Fruit fly (Drosophila melanogaster) S2 (cell line): ENCODE results near the gene Ptx1.
A peak's percentile ranks its signal among the peaks of the same experiment; 100 is the strongest.

ENCODE experiments used
- CG8478 ChIP-seq: fragments of >200 bp; optimal IDR thresholded peaks from 2 replicates; lab custom pipeline; 2018
- CTCF ChIP-seq, 2 experiments: fragments of >200 bp; optimal IDR thresholded peaks; 2 replicates each; lab custom pipeline; 2018

The Ptx1 gene

DNA sequence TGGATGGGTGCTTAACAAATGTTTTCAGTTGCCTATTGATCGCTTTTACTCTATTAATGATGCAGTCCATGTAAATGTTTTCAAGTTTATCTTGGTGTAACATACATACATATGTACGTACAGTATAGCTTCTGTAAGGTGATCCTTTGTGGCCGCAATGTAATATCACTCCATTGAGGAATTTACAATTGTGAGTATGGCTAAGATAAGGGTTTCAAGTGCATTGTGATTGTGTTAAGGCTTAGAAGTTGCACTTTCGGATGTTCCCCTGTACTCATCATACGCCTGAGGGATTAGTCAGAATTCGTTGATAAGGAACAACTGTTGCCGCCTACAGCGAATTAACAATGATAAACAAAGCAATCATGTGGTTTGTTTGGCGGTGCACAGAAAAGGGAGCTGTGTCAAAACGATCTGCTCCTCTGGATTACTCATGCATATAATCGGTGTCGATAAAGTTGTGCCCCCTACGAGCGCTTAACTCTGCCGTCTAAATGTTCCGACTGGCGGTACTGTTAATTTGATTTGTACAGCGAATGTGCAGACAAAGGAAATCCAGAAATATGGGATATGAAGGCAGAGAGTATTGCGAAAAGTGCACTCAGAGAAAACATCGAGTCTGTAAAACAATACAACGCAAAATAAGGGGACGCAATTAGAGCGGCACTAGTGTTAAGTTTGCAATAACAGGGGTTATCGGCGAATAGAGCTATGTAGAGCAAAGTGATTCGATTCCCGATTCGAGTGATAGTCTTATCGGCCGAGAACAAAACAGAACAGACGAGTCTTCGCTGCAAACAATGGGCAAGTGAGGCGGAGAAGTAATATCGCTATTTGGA lies 24.6 kb upstream of the Ptx1 start:
- TF ChIP-seq CG8478 (no peak), CTCF (optimal IDR thresholded peaks at IDR 0.05; lab: Kevin White, UChicago) (no peak)

dm6 chr3R:30888550-30889259 lies 23.8 kb upstream of the Ptx1 start, which contains the start of gene Sap-r:
Gene Sap-r (minus strand): TSS chr3R:30889062.
- no peak for TF ChIP-seq CG8478
- TF ChIP-seq CTCF (optimal IDR thresholded peaks at IDR 0.05; lab: Kevin White, UChicago), result peak; percentile 68 to 69

DNA sequence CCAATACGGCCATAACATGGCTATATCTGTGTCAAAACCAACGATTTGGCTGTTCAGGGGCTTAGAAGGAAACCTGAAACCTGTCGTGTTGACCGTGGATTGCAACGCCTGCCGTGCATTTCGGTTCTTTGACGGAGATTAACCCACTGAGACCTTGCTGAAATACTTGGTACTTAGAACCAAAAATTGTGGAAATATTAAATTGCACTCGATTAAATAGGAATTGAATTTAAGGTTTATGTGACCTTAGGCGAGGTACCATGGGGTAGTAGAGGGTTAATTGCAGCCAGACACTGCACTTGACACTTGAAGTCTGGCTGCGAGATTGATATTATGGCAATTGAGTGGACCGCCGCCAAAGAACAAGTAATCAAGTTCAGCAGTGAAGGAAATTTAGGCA lies 22.5 kb upstream of the Ptx1 start:
- TF ChIP-seq CTCF (optimal IDR thresholded peaks at IDR 0.05; lab: Kevin White, UChicago), result no peak
- TF ChIP-seq CG8478, result no peak

DNA sequence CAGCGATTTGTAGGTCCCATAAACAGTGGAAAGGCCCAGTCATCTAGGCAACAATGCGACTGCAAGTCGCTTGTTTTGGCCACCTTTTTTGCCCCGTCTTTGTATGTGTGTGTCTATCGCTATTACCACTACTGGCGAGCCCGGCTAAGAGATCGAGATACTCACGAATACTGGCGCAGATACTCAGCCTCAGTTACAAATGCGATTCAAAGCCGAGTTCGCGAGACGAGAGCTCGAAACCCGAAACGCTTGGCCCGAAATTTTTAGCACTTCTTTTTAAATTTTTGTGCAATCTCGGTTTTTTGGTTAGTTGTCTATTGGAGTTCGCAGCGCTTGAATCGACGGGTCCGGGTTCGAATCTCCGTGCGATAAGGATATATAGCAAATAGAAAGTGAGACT lies 18.8 kb upstream of the Ptx1 start, which contains the start of gene Cyp4c3:
Cyp4c3 (plus strand) TSS at position 301 of the 400 bp plus-strand sequence.
- no peak for TF ChIP-seq CTCF (optimal IDR thresholded peaks at IDR 0.05; lab: Kevin White, UChicago)
- no peak for TF ChIP-seq CG8478

- TF ChIP-seq CTCF (optimal IDR thresholded peaks at IDR 0.05; lab: Kevin White, UChicago), result no peak
- TF ChIP-seq CG8478, result no peak
Observed at dm6 chr3R:30902061-30902460, 10.5 kb upstream of the Ptx1 start, which contains the start of gene CG33483. Gene CG33483 (minus strand): TSS chr3R:30902161.

DNA sequence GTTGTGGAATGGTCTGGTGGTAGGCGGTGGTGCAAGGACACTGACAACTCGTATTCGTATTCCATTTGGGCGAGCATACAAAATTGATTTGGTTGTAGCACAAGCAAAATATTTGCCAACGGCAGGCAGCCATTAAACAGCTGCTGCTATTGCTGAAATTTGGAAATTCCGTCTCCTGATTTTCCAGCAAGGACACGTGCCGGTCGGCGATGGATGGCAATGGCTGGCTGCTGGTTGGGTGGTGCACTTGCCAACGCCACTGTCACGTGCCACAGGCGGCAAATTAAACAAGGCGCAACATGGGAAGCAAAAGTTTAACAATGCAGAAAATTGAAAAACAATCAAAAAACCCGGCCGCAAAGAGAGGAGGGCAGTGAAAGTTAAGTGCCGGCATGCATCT lies 8.6 kb upstream of the Ptx1 start:
- TF ChIP-seq CTCF (optimal IDR thresholded peaks at IDR 0.05; lab: Kevin White, UChicago), result no peak
- no peak for TF ChIP-seq CG8478

- TF ChIP-seq CTCF (optimal IDR thresholded peaks at IDR 0.05; lab: Kevin White, UChicago), result no peak
- TF ChIP-seq CG8478, result no peak
Observed at dm6 chr3R:30909032-30909431, 3.5 kb upstream of the Ptx1 start.

DNA sequence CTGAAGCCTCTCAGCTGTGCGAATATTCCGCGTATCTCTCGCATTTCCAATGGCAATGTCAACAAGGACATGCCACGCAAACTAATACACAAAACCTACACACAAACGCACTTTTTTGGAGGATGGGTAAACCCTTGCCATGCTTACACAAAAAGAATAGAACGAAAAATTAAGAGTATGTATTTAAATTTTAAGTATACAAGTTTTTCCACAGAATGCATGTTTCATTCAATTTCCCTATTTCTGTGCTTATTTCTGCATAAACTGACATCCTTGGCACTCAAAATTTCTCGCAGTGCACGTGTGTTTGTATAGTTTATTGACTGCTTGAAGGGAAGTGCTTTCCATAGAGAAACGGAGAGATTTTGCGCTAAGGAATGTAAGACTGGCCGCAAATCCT lies 2.7 kb upstream of the Ptx1 start:
- TF ChIP-seq CG8478 (no peak), CTCF (optimal IDR thresholded peaks at IDR 0.05; lab: Kevin White, UChicago) (no peak)

DNA sequence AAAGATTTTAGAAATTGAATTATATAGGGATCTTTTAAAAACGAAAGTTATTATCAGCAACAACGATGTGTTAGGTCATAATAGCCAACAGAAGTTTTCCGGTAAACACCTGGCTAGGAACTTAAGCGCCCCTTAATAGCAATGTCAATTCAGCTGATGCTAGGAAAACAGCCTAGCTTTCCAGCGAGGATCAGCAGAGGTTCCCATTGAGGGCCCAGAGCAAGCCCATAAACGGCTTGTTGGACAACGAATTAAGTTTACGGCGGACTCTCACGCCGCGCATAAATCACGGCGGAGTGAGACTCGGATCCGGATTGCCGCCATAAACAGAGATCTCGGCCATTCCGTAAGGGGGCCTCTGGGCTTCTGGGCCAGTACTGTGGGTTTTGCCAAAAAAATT lies 1.1 kb downstream of the Ptx1 start:
- no peak for TF ChIP-seq CTCF (optimal IDR thresholded peaks at IDR 0.05; lab: Kevin White, UChicago)
- no peak for TF ChIP-seq CG8478

dm6 chr3R:30915235-30915634 lies 2.7 kb downstream of the Ptx1 start:
- TF ChIP-seq CTCF (optimal IDR thresholded peaks at IDR 0.05; lab: Kevin White, UChicago) (no peak), CG8478 (no peak)

- TF ChIP-seq CTCF (optimal IDR thresholded peaks at IDR 0.05; lab: Kevin White, UChicago) (no peak), CG8478 (no peak)
Observed at dm6 chr3R:30916024-30916423, 3.5 kb downstream of the Ptx1 start.

DNA sequence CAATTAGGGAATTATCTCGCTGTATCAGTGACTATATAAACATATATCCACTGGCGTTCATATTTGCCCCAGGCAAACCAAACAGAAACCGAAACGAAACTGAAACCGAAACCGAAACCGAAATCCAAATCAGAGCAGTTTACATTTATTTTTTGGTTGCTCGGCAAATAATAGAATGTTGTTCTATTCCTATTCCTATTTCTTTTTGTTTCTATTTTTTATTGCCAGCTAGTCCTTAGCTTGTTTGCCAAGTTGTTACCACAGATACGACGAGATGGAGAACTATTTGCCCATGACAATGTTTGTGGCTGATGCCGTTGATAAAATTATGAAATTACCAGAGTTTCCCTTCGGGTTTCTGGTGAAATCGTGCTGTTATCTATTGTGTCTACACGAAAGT lies 6.3 kb downstream of the Ptx1 start:
- TF ChIP-seq CG8478 (no peak), CTCF (optimal IDR thresholded peaks at IDR 0.05; lab: Kevin White, UChicago) (no peak)

- TF ChIP-seq CTCF (optimal IDR thresholded peaks at IDR 0.05; lab: Kevin White, UChicago) (no peak), CG8478 (no peak)
Observed at dm6 chr3R:30922414-30922813, 9.9 kb downstream of the Ptx1 start.

DNA sequence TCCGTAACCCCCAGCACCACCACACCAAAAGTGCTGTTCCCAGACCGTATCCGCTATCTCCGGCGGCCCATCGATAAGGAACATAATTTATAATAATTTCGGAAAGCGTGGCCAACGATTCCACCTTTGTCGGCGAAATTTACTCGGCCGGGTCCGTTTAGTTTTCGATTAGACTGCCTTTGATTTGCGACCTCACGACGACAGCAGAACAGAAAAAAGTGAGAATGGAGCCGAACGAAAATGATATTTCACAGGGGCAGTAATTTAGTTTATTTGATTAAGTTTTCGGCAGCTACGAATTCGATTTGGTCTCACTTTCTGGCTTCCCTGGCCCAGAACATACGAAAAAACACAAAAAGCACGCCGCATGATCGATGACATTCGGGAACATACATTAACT lies 11.0 kb downstream of the Ptx1 start:
- no peak for TF ChIP-seq CG8478
- no peak for TF ChIP-seq CTCF (optimal IDR thresholded peaks at IDR 0.05; lab: Kevin White, UChicago)

dm6 chr3R:30925436-30925835 lies 12.9 kb downstream of the Ptx1 start:
- TF ChIP-seq CTCF (optimal IDR thresholded peaks at IDR 0.05; lab: Kevin White, UChicago) (no peak), CG8478 (no peak)

DNA sequence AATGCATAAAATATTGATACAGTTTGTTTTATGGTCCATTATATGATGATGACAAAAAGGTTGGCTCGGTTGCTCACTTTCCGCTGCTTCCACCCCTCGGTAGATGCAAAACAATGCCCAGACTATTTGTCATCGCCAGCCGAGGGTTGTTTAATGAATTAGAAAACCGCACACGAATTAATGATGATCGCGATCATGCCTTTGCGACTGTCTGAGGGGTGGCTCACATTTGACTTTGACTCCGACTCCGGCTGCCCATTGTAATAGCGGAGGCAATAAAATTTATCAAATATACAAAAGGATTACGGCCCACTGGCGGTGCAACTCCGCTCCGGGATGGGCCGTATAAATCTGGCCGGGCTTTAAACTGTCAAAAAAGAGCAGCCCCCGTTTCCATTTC lies 13.5 kb downstream of the Ptx1 start:
- TF ChIP-seq CG8478 (no peak), CTCF (optimal IDR thresholded peaks at IDR 0.05; lab: Kevin White, UChicago) (no peak)
